Fruit fly (Drosophila melanogaster): ENCODE measurements around the gene Ect3.
A peak's percentile ranks its signal among the peaks of the same experiment; 100 is the strongest.

Gene Ect3

dm6 chr3R:11979879-11980571, 19.1 kb upstream of the Ect3 start, which contains the start of gene CG18547 (continued):
- no peak for TF ChIP-seq Elba2 (GFP tag; optimal IDR thresholded peaks at IDR 0.05)
- peak; percentile 0 for TF ChIP-seq CG2120 (GFP tag; optimal IDR thresholded peaks at IDR 0.05)
- no peak for TF ChIP-seq CG14860 (GFP tag; IDR thresholded peaks at IDR 0.05; ENCODE audit: partially characterized antibody)
- no peak for TF ChIP-seq CG30431 (GFP tag; optimal IDR thresholded peaks at IDR 0.05)
- TF ChIP-seq sens (GFP tag), result peak; percentile 76
- peak; percentile 61 to 74 for TF ChIP-seq Trl (optimal IDR thresholded peaks at IDR 0.05)
- no peak for TF ChIP-seq Trl (GFP tag; optimal IDR thresholded peaks at IDR 0.05)
- TF ChIP-seq D19A (tag; optimal IDR thresholded peaks at IDR 0.05), result peak; percentile 2
- peak; percentile 66 for TF ChIP-seq Jarid2 (GFP tag; optimal IDR thresholded peaks at IDR 0.05)
- TF ChIP-seq nom (GFP tag; optimal IDR thresholded peaks at IDR 0.05), result peak; percentile 37
- TF ChIP-seq CG33213 (GFP tag; optimal IDR thresholded peaks at IDR 0.05), result no peak

- peak; percentile 75 for TF ChIP-seq exex (tag; optimal IDR thresholded peaks at IDR 0.05)
- TF ChIP-seq CG10543 (GFP tag; optimal IDR thresholded peaks at IDR 0.05), result no peak
- TF ChIP-seq CG1529 (GFP tag; optimal IDR thresholded peaks at IDR 0.05), result no peak
Observed at dm6 chr3R:11981962-11982361, 17.1 kb upstream of the Ect3 start, which contains the start of gene CG12224. Gene CG12224 (minus strand): TSS chr3R:11982062.

- TF ChIP-seq C15 (GFP tag; IDR thresholded peaks at IDR 0.05), result no peak
- no peak for TF ChIP-seq pum (GFP tag; optimal IDR thresholded peaks at IDR 0.05)
- TF ChIP-seq lbe (GFP tag; optimal IDR thresholded peaks at IDR 0.05), result peak; percentile 4
- TF ChIP-seq Jarid2 (GFP tag; optimal IDR thresholded peaks at IDR 0.05), result peak; percentile 15
- TF ChIP-seq Trl (optimal IDR thresholded peaks at IDR 0.05), result peak; percentile 54 to 74
- TF ChIP-seq Trl (GFP tag; optimal IDR thresholded peaks at IDR 0.05), result no peak
- no peak for TF ChIP-seq scrt (GFP tag; optimal IDR thresholded peaks at IDR 0.05)
- TF ChIP-seq nom (GFP tag; optimal IDR thresholded peaks at IDR 0.05), result peak; percentile 25
Observed at dm6 chr3R:11982547-11982946, 16.5 kb upstream of the Ect3 start.

- TF ChIP-seq dati (GFP tag; IDR thresholded peaks at IDR 0.05) (no peak), MBD-R2 (GFP tag; IDR thresholded peaks at IDR 0.05) (no peak), E2f1 (GFP tag; IDR thresholded peaks at IDR 0.05) (no peak), CG14441 (GFP tag; IDR thresholded peaks at IDR 0.05) (no peak), Trl (optimal IDR thresholded peaks at IDR 0.05) (peak; percentile 18 to 56), Trl (GFP tag; optimal IDR thresholded peaks at IDR 0.05) (no peak), CG11504 (tag; optimal IDR thresholded peaks at IDR 0.05) (no peak), CG4282 (GFP tag; optimal IDR thresholded peaks at IDR 0.05) (no peak)
Observed at dm6 chr3R:11984441-11984840, 14.6 kb upstream of the Ect3 start, which contains the start of gene CG3397. Gene CG3397 (minus strand): TSS chr3R:11984541.

dm6 chr3R:11984862-11985261, 14.2 kb upstream of the Ect3 start:
- TF ChIP-seq CG2116 (GFP tag; optimal IDR thresholded peaks at IDR 0.05) (no peak), CG15514 (GFP tag; optimal IDR thresholded peaks at IDR 0.05) (no peak), jigr1 (GFP tag; IDR thresholded peaks at IDR 0.05) (no peak), Dref (GFP tag; IDR thresholded peaks at IDR 0.05) (0 out of 2 replicates have a peak, but pooled peaks have one; percentile 7), nom (GFP tag; optimal IDR thresholded peaks at IDR 0.05) (peak; percentile 38)

dm6 chr3R:11989206-11989605, 9.9 kb upstream of the Ect3 start:
- no peak for TF ChIP-seq CG16779 (GFP tag; IDR thresholded peaks at IDR 0.05)
- TF ChIP-seq h (optimal IDR thresholded peaks at IDR 0.05), result no peak
- no peak for TF ChIP-seq D (optimal IDR thresholded peaks at IDR 0.05)
- no peak for TF ChIP-seq D (GFP tag; optimal IDR thresholded peaks at IDR 0.05)
- TF ChIP-seq Lhr (GFP tag; optimal IDR thresholded peaks at IDR 0.05), result no peak
- no peak for TF ChIP-seq tap (tag; optimal IDR thresholded peaks at IDR 0.05)
- no peak for TF ChIP-seq CG31365 (tag; optimal IDR thresholded peaks at IDR 0.05)
- TF ChIP-seq gt (GFP tag; IDR thresholded peaks at IDR 0.05), result no peak
- no peak for TF ChIP-seq CG1647 (GFP tag; optimal IDR thresholded peaks at IDR 0.05)
- TF ChIP-seq CG14965 (GFP tag; optimal IDR thresholded peaks at IDR 0.05; ENCODE audit: borderline replicate concordance), result no peak
- no peak for TF ChIP-seq cas (GFP tag; IDR thresholded peaks at IDR 0.05)
- peak; percentile 37; the same call in 1 of the 2 replicates for TF ChIP-seq crol (GFP tag; IDR thresholded peaks at IDR 0.05)
- no peak for TF ChIP-seq ham (GFP tag; IDR thresholded peaks at IDR 0.05)
- peak; percentile 77 for TF ChIP-seq Med (GFP tag)
- TF ChIP-seq dysf (GFP tag; IDR thresholded peaks at IDR 0.05), result no peak

Measured in whole organism, embryonic.